Worm (Caenorhabditis elegans) whole organism, early embryonic: ENCODE data around the gene irk-3.

ENCODE experiments used
- ama-1 ChIP-seq: fragments of 150-350 bp; optimal IDR thresholded peaks from 2 replicates; lab custom pipeline; 2014
- ceh-13 ChIP-seq: fragments of 200-800 bp; sonication (Bioruptor generic); optimal IDR thresholded peaks from 2 replicates; lab custom pipeline; 2018; ENCODE audit warnings: mild to moderate bottlenecking, missing genetic modification characterization, missing compliant biosample characterization
- ceh-36 ChIP-seq: sonication (generic microtip); optimal IDR thresholded peaks from 2 replicates; lab custom pipeline; 2016; ENCODE audit warnings: missing genetic modification characterization, inconsistent platforms, missing compliant biosample characterization
- flt-1 ChIP-seq: fragments of 200-800 bp; sonication (Bioruptor generic); IDR thresholded peaks from 2 replicates; pipeline ENCODE4 v1.3.6; 2022; ENCODE audit warnings: missing genetic modification characterization, missing compliant biosample characterization
- hmbx-1 ChIP-seq: sonication (generic microtip); optimal IDR thresholded peaks from 2 replicates; lab custom pipeline; 2016; ENCODE audit warnings: mild to moderate bottlenecking, missing genetic modification characterization, missing compliant biosample characterization
- scrt-1 ChIP-seq: fragments of 200-800 bp; sonication (Bioruptor generic); IDR thresholded peaks from 2 replicates; pipeline ENCODE4 v1.3.6; 2022; ENCODE audit warnings: missing genetic modification characterization, missing compliant biosample characterization
- sea-1 ChIP-seq: fragments of 200-800 bp; sonication (Bioruptor generic); conservative IDR thresholded peaks from 2 replicates; pipeline ENCODE4 v1.3.6; 2022; ENCODE audit warnings: missing genetic modification characterization, missing compliant biosample characterization
- tbx-11 ChIP-seq: fragments of 200-800 bp; sonication (Bioruptor generic); IDR thresholded peaks from 2 replicates; pipeline ENCODE4 v1.3.6; 2022; ENCODE audit warnings: missing genetic modification characterization, missing compliant biosample characterization
- tbx-37 ChIP-seq: fragments of 200-800 bp; sonication (Bioruptor generic); conservative IDR thresholded peaks from 2 replicates; pipeline ENCODE4 v1.3.6; 2022; ENCODE audit warnings: missing genetic modification reagents, missing genetic modification characterization, missing compliant biosample characterization

ce11 chrX:14339723-14340122 is 30.5 kb downstream of the irk-3 start:
- TF ChIP-seq sea-1 (no peak), ceh-13 (no peak), ceh-36 (tag; lab: Kevin White, UChicago) (no peak), ama-1 (no peak), tbx-11 (GFP tag; lab: Robert Waterston, UW) (no peak), scrt-1 (GFP tag; lab: Robert Waterston, UW) (no peak), flt-1 (GFP tag; lab: Robert Waterston, UW) (no peak), tbx-37 (GFP tag; lab: Robert Waterston, UW) (no peak), hmbx-1 (tag; lab: Kevin White, UChicago) (no peak)
